Fruit fly (Drosophila melanogaster) whole organism, embryonic: Measurements from ENCODE around the gene Patr-1.
A peak's percentile ranks its signal among the peaks of the same experiment; 100 is the strongest.

ENCODE experiments used
- B-H1 ChIP-seq: fragments of 200-800 bp; sonication (Bioruptor generic); IDR thresholded peaks from 3 replicates; pipeline ENCODE4 v1.3.6; 2022; ENCODE audit warnings: missing biosample characterization, missing genetic modification characterization
- CG11504 ChIP-seq: fragments of 200-800 bp; sonication (Bioruptor generic); optimal IDR thresholded peaks from 3 replicates; lab custom pipeline; 2019; ENCODE audit warnings: missing biosample characterization, mild to moderate bottlenecking, missing genetic modification characterization, moderate library complexity
- CG13775 ChIP-seq: fragments of 200-800 bp; sonication (Bioruptor generic); optimal IDR thresholded peaks from 3 replicates; lab custom pipeline; 2017; ENCODE audit warnings: missing biosample characterization, mild to moderate bottlenecking, missing genetic modification characterization
- CG1603 ChIP-seq: fragments of 200-800 bp; sonication (Bioruptor generic); optimal IDR thresholded peaks from 2 replicates; lab custom pipeline; 2019; ENCODE audit warnings: missing biosample characterization, mild to moderate bottlenecking, missing genetic modification characterization, moderate library complexity
- CG17385 ChIP-seq: fragments of 200-800 bp; sonication (Bioruptor generic); optimal IDR thresholded peaks from 3 replicates; lab custom pipeline; 2018; ENCODE audit warnings: missing biosample characterization, mild to moderate bottlenecking, missing genetic modification characterization
- CG30403 ChIP-seq: fragments of 200-800 bp; sonication (Bioruptor generic); optimal IDR thresholded peaks from 3 replicates; lab custom pipeline; 2016; ENCODE audit warnings: missing biosample characterization, missing genetic modification characterization
- CG31441 ChIP-seq: fragments of 200-800 bp; sonication (Bioruptor generic); IDR thresholded peaks from 2 replicates; pipeline ENCODE4 v1.3.6; 2022; ENCODE audit warnings: missing biosample characterization, missing genetic modification characterization
- CG32767 ChIP-seq: fragments of 200-800 bp; sonication (Bioruptor generic); IDR thresholded peaks from 2 replicates; pipeline ENCODE4 v1.3.6; 2022; ENCODE audit warnings: missing biosample characterization, missing genetic modification characterization
- CG33557 ChIP-seq: fragments of 200-800 bp; sonication (Bioruptor generic); optimal IDR thresholded peaks from 2 replicates; lab custom pipeline; 2019; ENCODE audit warnings: missing biosample characterization, mild to moderate bottlenecking, missing genetic modification characterization, moderate library complexity
- CG7357 ChIP-seq: fragments of 200-800 bp; sonication (Bioruptor generic); IDR thresholded peaks from 3 replicates; pipeline ENCODE4 v1.3.6; 2022; ENCODE audit warnings: missing biosample characterization, missing genetic modification characterization
- CG7987 ChIP-seq: fragments of 200-800 bp; sonication (Bioruptor generic); optimal IDR thresholded peaks from 2 replicates; lab custom pipeline; 2018; ENCODE audit warnings: missing biosample characterization, mild to moderate bottlenecking, missing genetic modification characterization, moderate library complexity
- CG8388 ChIP-seq: fragments of 200-800 bp; sonication (Bioruptor generic); optimal IDR thresholded peaks from 2 replicates; lab custom pipeline; 2019; ENCODE audit warnings: missing biosample characterization, mild to moderate bottlenecking, missing genetic modification characterization, moderate library complexity
- CG8765 ChIP-seq: fragments of 200-800 bp; sonication (Bioruptor generic); IDR thresholded peaks from 2 replicates; pipeline ENCODE4 v1.3.6; 2022; ENCODE audit warnings: missing biosample characterization, missing genetic modification characterization
- CG9932 ChIP-seq: fragments of 200-800 bp; sonication (Bioruptor generic); IDR thresholded peaks from 2 replicates; pipeline ENCODE4 v1.3.6; 2022; ENCODE audit warnings: missing biosample characterization, missing genetic modification characterization
- Camta ChIP-seq: fragments of 200-800 bp; sonication (Bioruptor generic); optimal IDR thresholded peaks from 2 replicates; lab custom pipeline; 2016; ENCODE audit warnings: missing biosample characterization, missing genetic modification characterization
- CkIIα-i1 ChIP-seq: fragments of 200-800 bp; sonication (Bioruptor generic); IDR thresholded peaks from 2 replicates; pipeline ENCODE4 v1.3.6; 2022; ENCODE audit warnings: missing biosample characterization, missing genetic modification characterization
- D19B ChIP-seq: fragments of 200-800 bp; sonication (Bioruptor generic); optimal IDR thresholded peaks from 2 replicates; lab custom pipeline; 2017; ENCODE audit warnings: missing biosample characterization, mild to moderate bottlenecking, missing genetic modification characterization
- Dbx ChIP-seq: fragments of 200-800 bp; sonication (Bioruptor generic); IDR thresholded peaks from 3 replicates; pipeline ENCODE4 v1.3.6; 2022; ENCODE audit warnings: missing biosample characterization, missing genetic modification characterization
- GATAe ChIP-seq: fragments of 200-800 bp; sonication (Bioruptor generic); conservative IDR thresholded peaks from 2 replicates; pipeline ENCODE4 v1.3.6; 2022; ENCODE audit warnings: missing biosample characterization, missing genetic modification characterization
- HLHmδ ChIP-seq: fragments of 200-800 bp; sonication (Bioruptor generic); optimal IDR thresholded peaks from 2 replicates; lab custom pipeline; 2018; ENCODE audit warnings: missing biosample characterization, mild to moderate bottlenecking, missing genetic modification characterization, moderate library complexity
- Hmr ChIP-seq: fragments of 200-800 bp; sonication (Bioruptor generic); optimal IDR thresholded peaks from 3 replicates; lab custom pipeline; 2017; ENCODE audit warnings: mild to moderate bottlenecking, missing biosample characterization, missing genetic modification reagents, missing genetic modification characterization
- Hr39 ChIP-seq: fragments of >200 bp; optimal IDR thresholded peaks from 2 replicates; lab custom pipeline; 2017
- Kr ChIP-seq: fragments of 200-800 bp; sonication (Bioruptor generic); optimal IDR thresholded peaks from 2 replicates; lab custom pipeline; 2017; ENCODE audit warnings: missing biosample characterization, mild to moderate bottlenecking, missing genetic modification characterization
- Lhr ChIP-seq: fragments of 200-800 bp; sonication (Bioruptor generic); optimal IDR thresholded peaks from 3 replicates; lab custom pipeline; 2017; ENCODE audit warnings: mild to moderate bottlenecking, missing biosample characterization, missing genetic modification reagents, missing genetic modification characterization
- Lpt ChIP-seq: fragments of >200 bp; optimal IDR thresholded peaks from 2 replicates; lab custom pipeline; 2018; ENCODE audit warnings: missing biosample characterization, missing genetic modification characterization
- Med ChIP-seq: fragments of 200-800 bp; sonication (Bioruptor generic); peaks from one replicate; lab custom pipeline; 2016; ENCODE audit warnings: missing biosample characterization, missing genetic modification characterization, mild to moderate bottlenecking, inconsistent platforms, moderate library complexity
- Nf-YA ChIP-seq: fragments of 200-800 bp; sonication (Bioruptor generic); IDR thresholded peaks from 2 replicates; pipeline ENCODE4 v1.3.6; 2022; ENCODE audit warnings: missing biosample characterization, missing genetic modification characterization
- Sin3A ChIP-seq: fragments of >200 bp; optimal IDR thresholded peaks from 2 replicates; lab custom pipeline; 2018
- Ssrp ChIP-seq: fragments of 200-800 bp; sonication (Bioruptor generic); optimal IDR thresholded peaks from 2 replicates; lab custom pipeline; 2018; ENCODE audit warnings: missing biosample characterization, mild to moderate bottlenecking, missing genetic modification characterization, moderate library complexity
- btn ChIP-seq: fragments of 200-800 bp; sonication (Bioruptor generic); optimal IDR thresholded peaks from 2 replicates; lab custom pipeline; 2016; ENCODE audit warnings: missing biosample characterization, missing genetic modification characterization
- crp ChIP-seq, 2 experiments: fragments of 200-800 bp; sonication (Bioruptor generic); optimal IDR thresholded peaks; 2 replicates in 1 of 2; 3 replicates in 1 of 2; lab custom pipeline; 2017; ENCODE audit warnings: missing biosample characterization in 2 of 2, missing genetic modification characterization in 2 of 2, mild to moderate bottlenecking in 1 of 2, moderate library complexity in 1 of 2
- dati ChIP-seq: fragments of 200-800 bp; sonication (Bioruptor generic); IDR thresholded peaks from 2 replicates; pipeline ENCODE4 v1.3.6; 2022; ENCODE audit warnings: missing biosample characterization, missing genetic modification characterization
- gro ChIP-seq: fragments of 200-800 bp; sonication (Bioruptor generic); optimal IDR thresholded peaks from 2 replicates; lab custom pipeline; 2016; ENCODE audit warnings: missing biosample characterization, missing genetic modification characterization
- hth ChIP-seq: fragments of >200 bp; optimal IDR thresholded peaks from 2 replicates; lab custom pipeline; 2017; ENCODE audit warnings: inconsistent platforms
- kah ChIP-seq: fragments of 200-800 bp; sonication (Bioruptor generic); optimal IDR thresholded peaks from 2 replicates; lab custom pipeline; 2018; ENCODE audit warnings: missing biosample characterization, mild to moderate bottlenecking, missing genetic modification characterization
- kni ChIP-seq: fragments of 200-800 bp; sonication (Bioruptor generic); optimal IDR thresholded peaks from 3 replicates; lab custom pipeline; 2017; ENCODE audit warnings: mild to moderate bottlenecking, missing biosample characterization, missing genetic modification reagents, missing genetic modification characterization
- lab ChIP-seq: fragments of 200-800 bp; sonication (Bioruptor generic); optimal IDR thresholded peaks from 3 replicates; lab custom pipeline; 2017; ENCODE audit warnings: missing biosample characterization, missing genetic modification characterization, mild to moderate bottlenecking, moderate library complexity, missing genetic modification reagents
- nerfin-1 ChIP-seq: fragments of 200-800 bp; sonication (Bioruptor generic); optimal IDR thresholded peaks from 3 replicates; lab custom pipeline; 2019; ENCODE audit warnings: missing biosample characterization, mild to moderate bottlenecking, missing genetic modification characterization, moderate library complexity
- nerfin-2 ChIP-seq: fragments of 200-800 bp; sonication (Bioruptor generic); IDR thresholded peaks from 2 replicates; pipeline ENCODE4 v1.3.6; 2022; ENCODE audit warnings: missing biosample characterization, missing genetic modification characterization; ENCODE audit not compliant: partially characterized antibody
- oc ChIP-seq: fragments of 200-800 bp; sonication (Bioruptor generic); optimal IDR thresholded peaks from 2 replicates; lab custom pipeline; 2018; ENCODE audit warnings: missing biosample characterization, mild to moderate bottlenecking, missing genetic modification characterization, moderate library complexity
- org-1 ChIP-seq: fragments of 200-800 bp; sonication (Bioruptor generic); optimal IDR thresholded peaks from 2 replicates; lab custom pipeline; 2017; ENCODE audit warnings: missing biosample characterization, missing genetic modification characterization
- rib ChIP-seq: fragments of 200-800 bp; sonication (Bioruptor generic); IDR thresholded peaks from 2 replicates; pipeline ENCODE4 v1.3.6; 2022; ENCODE audit warnings: missing biosample characterization, missing genetic modification characterization
- schlank ChIP-seq: fragments of 200-800 bp; sonication (Bioruptor generic); optimal IDR thresholded peaks from 2 replicates; lab custom pipeline; 2018; ENCODE audit warnings: missing biosample characterization, mild to moderate bottlenecking, missing genetic modification characterization
- scrt ChIP-seq: fragments of 200-800 bp; sonication (Bioruptor generic); optimal IDR thresholded peaks from 2 replicates; lab custom pipeline; 2018; ENCODE audit warnings: missing biosample characterization, mild to moderate bottlenecking, missing genetic modification characterization, moderate library complexity
- sima ChIP-seq: fragments of 200-800 bp; sonication (Bioruptor generic); optimal IDR thresholded peaks from 2 replicates; lab custom pipeline; 2016; ENCODE audit warnings: missing biosample characterization, missing genetic modification characterization
- sob ChIP-seq: fragments of 200-800 bp; sonication (Bioruptor generic); IDR thresholded peaks from 2 replicates; pipeline ENCODE4 v1.3.6; 2022; ENCODE audit warnings: missing biosample characterization, missing genetic modification characterization
- sug ChIP-seq: fragments of 200-800 bp; optimal IDR thresholded peaks from 2 replicates; lab custom pipeline; 2019; ENCODE audit warnings: missing biosample characterization, mild to moderate bottlenecking, missing genetic modification characterization, moderate library complexity
- tll ChIP-seq, 2 experiments: fragments of 200-800 bp in 1 of 2; fragments of >200 bp in 1 of 2; sonication (Bioruptor generic) in 1 of 2; optimal IDR thresholded peaks; 2 replicates each; lab custom pipeline; 2017 to 2019; ENCODE audit warnings: missing biosample characterization in 2 of 2, missing genetic modification characterization in 2 of 2, mild to moderate bottlenecking in 1 of 2, moderate library complexity in 1 of 2
- unc-4 ChIP-seq: fragments of 200-800 bp; sonication (Bioruptor generic); IDR thresholded peaks from 2 replicates; pipeline ENCODE4 v1.3.6; 2022; ENCODE audit warnings: missing biosample characterization, missing genetic modification characterization; ENCODE audit not compliant: partially characterized antibody

Patr-1 gene

DNA sequence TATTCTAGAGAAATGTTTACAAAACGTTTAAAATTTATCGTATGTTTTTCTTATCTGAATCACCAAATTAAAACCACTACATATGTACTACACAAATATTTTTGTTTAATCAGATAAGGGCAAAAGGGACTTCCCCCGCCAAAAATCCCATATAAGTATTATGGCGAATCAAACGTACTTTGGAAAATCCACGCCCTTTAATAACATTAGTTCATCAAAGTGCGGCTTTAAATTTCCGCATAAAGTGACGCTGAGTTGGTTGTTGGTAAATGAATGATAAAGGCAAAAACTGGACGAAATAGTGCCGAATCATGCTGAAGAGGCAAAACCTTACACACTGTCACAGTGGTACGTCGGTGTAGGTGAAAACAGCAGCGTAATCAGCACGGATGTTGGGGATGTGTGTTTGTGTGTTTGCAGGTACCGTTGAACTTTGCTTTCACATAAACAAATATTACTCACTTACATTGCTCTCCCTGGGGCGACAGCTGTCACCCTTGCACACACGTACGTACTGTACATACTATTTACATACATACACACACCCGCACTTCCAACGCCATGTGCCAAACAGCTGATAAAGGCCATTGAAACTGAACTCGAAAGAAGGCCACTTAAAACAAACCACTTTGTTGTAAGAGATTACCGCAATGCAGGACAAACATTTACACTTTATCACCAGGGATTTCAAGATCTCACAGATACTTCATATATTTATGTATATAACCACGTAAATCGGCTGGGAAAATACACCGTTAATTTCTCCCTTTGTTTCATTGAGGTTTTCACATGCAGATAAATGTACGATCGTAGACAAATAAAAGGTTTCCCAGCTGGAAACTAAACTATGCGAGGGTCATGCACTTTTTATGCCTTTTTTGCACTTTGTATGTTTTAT lies 35.8 kb downstream of the Patr-1 start (continued):
- no peak for TF ChIP-seq CG8765
- TF ChIP-seq HLHmδ, result peak; percentile 98
- TF ChIP-seq sug (tag; lab: Kevin White, UChicago), result peak; percentile 86
- no peak for TF ChIP-seq Nf-YA (GFP tag; lab: Robert Waterston, UW)
- no peak for TF ChIP-seq CG7357
- peak; percentile 63 for TF ChIP-seq CG33557
- no peak for TF ChIP-seq dati (GFP tag; lab: Robert Waterston, UW)
- peak in 1 of 2 experiments; percentile 71 for TF ChIP-seq crp (GFP tag; optimal IDR thresholded peaks at IDR 0.05; lab: Kevin White, UChicago)
- no peak for TF ChIP-seq scrt (GFP tag; lab: Kevin White, UChicago)
- no peak for TF ChIP-seq GATAe
- no peak for TF ChIP-seq Sin3A
- TF ChIP-seq CG31441 (GFP tag; lab: Robert Waterston, UW), result no peak
- no peak for TF ChIP-seq CG30403 (GFP tag; lab: Kevin White, UChicago)
- no peak for TF ChIP-seq org-1
- TF ChIP-seq CG7987 (GFP tag; lab: Kevin White, UChicago), result peak; percentile 75
- TF ChIP-seq Kr, result peak; percentile 86
- peak; percentile 2 for TF ChIP-seq Hmr (GFP tag; lab: Kevin White, UChicago)
- 0 out of 2 replicates have a peak, but pooled peaks have one; percentile 60 for TF ChIP-seq rib
- TF ChIP-seq sima (GFP tag; lab: Kevin White, UChicago), result no peak
- peak; percentile 40; the same call in 1 of the 2 replicates for TF ChIP-seq sob (GFP tag; lab: Robert Waterston, UW)
- TF ChIP-seq CG1603 (tag; lab: Kevin White, UChicago), result peak; percentile 20
- no peak for TF ChIP-seq oc (tag; lab: Kevin White, UChicago)
- peak; percentile 65 for TF ChIP-seq kah (GFP tag; lab: Kevin White, UChicago)
- TF ChIP-seq CG17385 (GFP tag; lab: Kevin White, UChicago), result no peak
- no peak for TF ChIP-seq CkIIα-i1 (GFP tag; lab: Robert Waterston, UW)
- peak; percentile 19; the same call in 1 of the 2 replicates for TF ChIP-seq CG9932
- no peak for TF ChIP-seq Ssrp
- TF ChIP-seq Hr39 (lab: Kevin White, UChicago), result no peak
- TF ChIP-seq nerfin-1, result peak; percentile 56
- TF ChIP-seq D19B, result no peak
- peak; percentile 56 for TF ChIP-seq lab (GFP tag; lab: Kevin White, UChicago)
- TF ChIP-seq Lpt (GFP tag; lab: Kevin White, UChicago), result no peak
- no peak for TF ChIP-seq unc-4 (GFP tag; lab: Robert Waterston, UW)
- no peak for TF ChIP-seq CG11504 (tag; lab: Kevin White, UChicago)
- no peak for TF ChIP-seq B-H1 (GFP tag; lab: Robert Waterston, UW)
- no peak for TF ChIP-seq gro
- no peak for TF ChIP-seq nerfin-2 (GFP tag; lab: Robert Waterston, UW)
- TF ChIP-seq Dbx, result peak; percentile 24; the same call in 1 of the 3 replicates
- no peak for TF ChIP-seq Camta (GFP tag; lab: Kevin White, UChicago)
- peak in 1 of 2 experiments; percentile 59 for TF ChIP-seq tll (GFP tag; optimal IDR thresholded peaks at IDR 0.05; lab: Kevin White, UChicago)
- TF ChIP-seq CG8388 (GFP tag; lab: Kevin White, UChicago), result no peak
- TF ChIP-seq hth (lab: Kevin White, UChicago), result no peak
- TF ChIP-seq Med, result peak; percentile 87
- TF ChIP-seq btn (GFP tag; lab: Kevin White, UChicago), result no peak
- peak; percentile 25 for TF ChIP-seq schlank (tag; lab: Kevin White, UChicago)
- TF ChIP-seq CG13775 (GFP tag; lab: Kevin White, UChicago), result no peak
- 0 out of 2 replicates have a peak, but pooled peaks have one; percentile 8 for TF ChIP-seq CG32767 (GFP tag; lab: Robert Waterston, UW)
- peak; percentile 86 for TF ChIP-seq kni
- no peak for TF ChIP-seq Lhr (GFP tag; lab: Kevin White, UChicago)
